Worm (Caenorhabditis elegans) whole organism, early embryonic: ENCODE results near the gene cdh-9.

ENCODE experiments used
- B0310.2 ChIP-seq: sonication (generic microtip); optimal IDR thresholded peaks from 2 replicates; lab custom pipeline; 2016; ENCODE audit warnings: mild to moderate bottlenecking, missing genetic modification characterization, missing compliant biosample characterization
- F13C5.2 ChIP-seq: sonication (generic microtip); optimal IDR thresholded peaks from 2 replicates; lab custom pipeline; 2017; ENCODE audit warnings: mild to moderate bottlenecking, missing genetic modification characterization, inconsistent platforms, missing compliant biosample characterization
- ama-1 ChIP-seq: fragments of 150-350 bp; optimal IDR thresholded peaks from 2 replicates; lab custom pipeline; 2014
- ceh-13 ChIP-seq: fragments of 200-800 bp; sonication (Bioruptor generic); optimal IDR thresholded peaks from 2 replicates; lab custom pipeline; 2018; ENCODE audit warnings: mild to moderate bottlenecking, missing genetic modification characterization, missing compliant biosample characterization
- ceh-36 ChIP-seq: sonication (generic microtip); optimal IDR thresholded peaks from 2 replicates; lab custom pipeline; 2016; ENCODE audit warnings: missing genetic modification characterization, inconsistent platforms, missing compliant biosample characterization
- ets-7 ChIP-seq: sonication (generic microtip); optimal IDR thresholded peaks from 2 replicates; lab custom pipeline; 2016; ENCODE audit warnings: missing genotype, missing genetic modification characterization, missing compliant biosample characterization
- flt-1 ChIP-seq: fragments of 200-800 bp; sonication (Bioruptor generic); IDR thresholded peaks from 2 replicates; pipeline ENCODE4 v1.3.6; 2022; ENCODE audit warnings: missing genetic modification characterization, missing compliant biosample characterization
- hmbx-1 ChIP-seq: sonication (generic microtip); optimal IDR thresholded peaks from 2 replicates; lab custom pipeline; 2016; ENCODE audit warnings: mild to moderate bottlenecking, missing genetic modification characterization, missing compliant biosample characterization
- hnd-1 ChIP-seq: sonication (generic microtip); optimal IDR thresholded peaks from 2 replicates; lab custom pipeline; 2016; ENCODE audit warnings: missing genetic modification characterization, missing compliant biosample characterization
- pes-1 ChIP-seq: fragments of 200-800 bp; sonication (Bioruptor generic); IDR thresholded peaks from 2 replicates; pipeline ENCODE4 v1.3.6; 2022; ENCODE audit warnings: missing genetic modification reagents, missing genetic modification characterization, missing compliant biosample characterization
- sea-1 ChIP-seq: fragments of 200-800 bp; sonication (Bioruptor generic); conservative IDR thresholded peaks from 2 replicates; pipeline ENCODE4 v1.3.6; 2022; ENCODE audit warnings: missing genetic modification characterization, missing compliant biosample characterization
- tbx-11 ChIP-seq: fragments of 200-800 bp; sonication (Bioruptor generic); IDR thresholded peaks from 2 replicates; pipeline ENCODE4 v1.3.6; 2022; ENCODE audit warnings: missing genetic modification characterization, missing compliant biosample characterization
- tbx-37 ChIP-seq: fragments of 200-800 bp; sonication (Bioruptor generic); conservative IDR thresholded peaks from 2 replicates; pipeline ENCODE4 v1.3.6; 2022; ENCODE audit warnings: missing genetic modification reagents, missing genetic modification characterization, missing compliant biosample characterization

DNA sequence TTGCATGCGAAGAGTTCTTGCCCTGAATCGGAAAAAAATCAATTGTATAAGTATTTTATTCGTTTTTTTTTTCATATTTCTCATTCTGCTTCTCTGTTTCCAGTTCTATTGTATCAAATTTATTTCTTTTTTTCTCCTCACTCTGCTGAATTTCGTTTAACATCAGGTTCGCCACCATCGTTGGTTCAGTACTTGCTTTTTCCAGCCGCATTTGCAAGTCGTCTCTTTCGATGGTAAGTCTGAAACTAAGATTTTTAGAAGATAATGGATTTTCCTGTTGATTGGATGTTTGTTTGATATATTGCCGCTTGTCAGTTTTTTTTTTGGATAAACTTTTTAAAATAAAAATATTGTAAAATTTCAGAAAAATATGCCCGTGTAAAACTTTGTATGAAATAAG is 12.1 kb downstream of the cdh-9 start:
- TF ChIP-seq ama-1 (no peak), B0310.2 (tag; lab: Kevin White, UChicago) (no peak), flt-1 (GFP tag; lab: Robert Waterston, UW) (no peak), tbx-11 (GFP tag; lab: Robert Waterston, UW) (no peak), F13C5.2 (tag; lab: Kevin White, UChicago) (no peak), ets-7 (tag; lab: Kevin White, UChicago) (no peak), tbx-37 (GFP tag; lab: Robert Waterston, UW) (no peak), ceh-13 (GFP tag; lab: Kevin White, UChicago) (no peak), sea-1 (GFP tag; lab: Robert Waterston, UW) (no peak), hmbx-1 (tag; lab: Kevin White, UChicago) (no peak), ceh-36 (no peak), pes-1 (no peak), hnd-1 (tag; lab: Kevin White, UChicago) (no peak)
